Worm (Caenorhabditis elegans) whole organism, dauer: ENCODE results near the gene acs-15.
"Not testable (repeated sequence)": the region's sequence is repeated elsewhere in the genome, so short reads cannot be mapped to it uniquely, and the experiment has no call there.

Experiments
- unc-62 ChIP-seq: sonication (generic microtip); optimal IDR thresholded peaks from 2 replicates; lab custom pipeline; 2017; ENCODE audit warnings: missing biosample characterization, missing genetic modification reagents, missing genetic modification characterization

Gene acs-15

ce11 chrII:938549-938948 is 5.7 kb downstream of the acs-15 start, which contains the start of gene R07C3.3:
Gene R07C3.3 (plus strand): TSS chrII:938849.
- no peak for TF ChIP-seq unc-62

- TF ChIP-seq unc-62, result no peak
Measured at ce11 chrII:940779-941178, 8.0 kb downstream of the acs-15 start, which contains the start of gene fbxc-36. Gene fbxc-36 (plus strand): TSS chrII:940983.

ce11 chrII:943773-944172 is 11.0 kb downstream of the acs-15 start, which contains the start of gene clec-43:
Gene clec-43 (plus strand): TSS chrII:944066.
- no peak for TF ChIP-seq unc-62

- TF ChIP-seq unc-62, result no peak
Measured at ce11 chrII:948091-948490, 15.3 kb downstream of the acs-15 start, which contains the start of gene fbxc-32. Gene fbxc-32 (minus strand): TSS chrII:948191.

- no peak for TF ChIP-seq unc-62
Measured at ce11 chrII:950374-950773, 17.6 kb downstream of the acs-15 start.

- TF ChIP-seq unc-62, result no peak
Measured at ce11 chrII:953052-953451, 20.2 kb downstream of the acs-15 start.

ce11 chrII:954626-955025 is 21.8 kb downstream of the acs-15 start, which contains the start of gene fbxc-7:
Gene fbxc-7 (plus strand): TSS chrII:954926.
- not testable (repeated sequence) for TF ChIP-seq unc-62

- TF ChIP-seq unc-62, result no peak
Measured at ce11 chrII:958618-959017, 25.8 kb downstream of the acs-15 start, which contains the start of gene sdz-4. Gene sdz-4 (plus strand): TSS chrII:958918.

ce11 chrII:960218-960617 is 27.4 kb downstream of the acs-15 start, which contains the start of the genes C32B5.18 and C32B5.7:
Gene C32B5.18 (plus strand): TSS chrII:960518.
Gene C32B5.7 (plus strand): TSS chrII:960528.
- TF ChIP-seq unc-62, result no peak

ce11 chrII:961961-962360 is 29.1 kb downstream of the acs-15 start, which contains the start of gene C32B5.13:
Gene C32B5.13 (minus strand): TSS chrII:962061.
- no peak for TF ChIP-seq unc-62

ce11 chrII:966962-967361 is 34.1 kb downstream of the acs-15 start, which contains the start of gene fbxc-18:
Gene fbxc-18 (minus strand): TSS chrII:967062.
- not testable (repeated sequence) for TF ChIP-seq unc-62

- not testable (repeated sequence) for TF ChIP-seq unc-62
Measured at ce11 chrII:968106-968505, 35.3 kb downstream of the acs-15 start, which contains the start of gene C32B5.6. Gene C32B5.6 (plus strand): TSS chrII:968406.

- no peak for TF ChIP-seq unc-62
Measured at ce11 chrII:972850-973249, 40.0 kb downstream of the acs-15 start, which contains the start of gene C32B5.15. Gene C32B5.15 (minus strand): TSS chrII:972950.

ce11 chrII:973999-974398 is 41.2 kb downstream of the acs-15 start, which contains the start of gene fbxc-14:
Gene fbxc-14 (plus strand): TSS chrII:974299.
- no peak for TF ChIP-seq unc-62

ce11 chrII:979135-979534 is 46.3 kb downstream of the acs-15 start, which contains the start of the genes fbxc-17 and fbxc-15:
Gene fbxc-17 (minus strand): TSS chrII:979235.
Gene fbxc-15 (plus strand): TSS chrII:979423.
- no peak for TF ChIP-seq unc-62

ce11 chrII:982842-983241 is 50.0 kb downstream of the acs-15 start, which contains the start of gene srh-274:
Gene srh-274 (plus strand): TSS chrII:983142.
- no peak for TF ChIP-seq unc-62

ce11 chrII:985703-986102 is 52.9 kb downstream of the acs-15 start, which contains the start of gene fbxc-40:
Gene fbxc-40 (plus strand): TSS chrII:986003.
- TF ChIP-seq unc-62, result not testable (repeated sequence)
